Fruit fly (Drosophila melanogaster): Measurements from ENCODE around the gene CG2938.

CG2938 gene

dm6 chrX:3948889-3949288 is 12.6 kb upstream of the CG2938 start, which contains the start of gene Vap33 (continued):
- TF ChIP-seq Side (GFP tag; optimal IDR thresholded peaks at IDR 0.05) (no peak), Xrp1 (GFP tag; IDR thresholded peaks at IDR 0.05) (0 out of 2 replicates have a peak, but pooled peaks have one; percentile 13), lilli (GFP tag; optimal IDR thresholded peaks at IDR 0.05) (no peak), Six4 (GFP tag; optimal IDR thresholded peaks at IDR 0.05) (no peak), CG4282 (GFP tag; optimal IDR thresholded peaks at IDR 0.05) (no peak), CG6791 (GFP tag; IDR thresholded peaks at IDR 0.05; ENCODE audit: partially characterized antibody) (peak; percentile 89), fu2 (GFP tag; optimal IDR thresholded peaks at IDR 0.05) (no peak), CG4328 (GFP tag; optimal IDR thresholded peaks at IDR 0.05) (no peak), CG6765 (GFP tag; optimal IDR thresholded peaks at IDR 0.05) (no peak), Hmr (GFP tag; optimal IDR thresholded peaks at IDR 0.05) (no peak), Rx (GFP tag; IDR thresholded peaks at IDR 0.05) (no peak), sisA (GFP tag; IDR thresholded peaks at IDR 0.05) (no peak), en (GFP tag; optimal IDR thresholded peaks at IDR 0.05) (no peak), aop (GFP tag; IDR thresholded peaks at IDR 0.05) (no peak), onecut (GFP tag; IDR thresholded peaks at IDR 0.05) (no peak), zf30C (GFP tag; optimal IDR thresholded peaks at IDR 0.05) (no peak), CG10321 (GFP tag; IDR thresholded peaks at IDR 0.05) (no peak), CG31388 (GFP tag; optimal IDR thresholded peaks at IDR 0.05) (no peak), lola (GFP tag; optimal IDR thresholded peaks at IDR 0.05) (no peak), CG5180 (GFP tag; optimal IDR thresholded peaks at IDR 0.05) (no peak), Atf6 (GFP tag; IDR thresholded peaks at IDR 0.05) (no peak), CG17361 (GFP tag; IDR thresholded peaks at IDR 0.05) (no peak), tx (GFP tag; optimal IDR thresholded peaks at IDR 0.05) (no peak), crol (GFP tag; IDR thresholded peaks at IDR 0.05) (no peak), CG11085 (GFP tag; IDR thresholded peaks at IDR 0.05) (no peak), psq (GFP tag; optimal IDR thresholded peaks at IDR 0.05) (no peak), ro (GFP tag; IDR thresholded peaks at IDR 0.05) (no peak), tgo (GFP tag; IDR thresholded peaks at IDR 0.05) (no peak), ato (GFP tag; IDR thresholded peaks at IDR 0.05; ENCODE audit: partially characterized antibody) (peak; percentile 78), CG4617 (GFP tag; optimal IDR thresholded peaks at IDR 0.05; ENCODE audit: borderline replicate concordance) (peak; percentile 78), NK7.1 (GFP tag; optimal IDR thresholded peaks at IDR 0.05) (no peak), Hr3 (GFP tag; optimal IDR thresholded peaks at IDR 0.05) (no peak), Nf-YC (tag; optimal IDR thresholded peaks at IDR 0.05) (no peak), CG9609 (GFP tag; optimal IDR thresholded peaks at IDR 0.05) (no peak), amos (GFP tag; IDR thresholded peaks at IDR 0.05; ENCODE audit: partially characterized antibody) (peak; percentile 91), Dbx (GFP tag; IDR thresholded peaks at IDR 0.05) (no peak), CG1792 (GFP tag; optimal IDR thresholded peaks at IDR 0.05) (no peak), disco-r (GFP tag; optimal IDR thresholded peaks at IDR 0.05) (no peak), CG11696 (GFP tag; IDR thresholded peaks at IDR 0.05) (no peak), Sox100B (GFP tag; optimal IDR thresholded peaks at IDR 0.05) (no peak), dysf (GFP tag; IDR thresholded peaks at IDR 0.05) (no peak), CG10267 (tag; optimal IDR thresholded peaks at IDR 0.05) (no peak), Atf-2 (GFP tag; optimal IDR thresholded peaks at IDR 0.05) (no peak), otp (GFP tag; IDR thresholded peaks at IDR 0.05) (no peak), CG4854 (GFP tag; optimal IDR thresholded peaks at IDR 0.05) (no peak), HLH4C (GFP tag; IDR thresholded peaks at IDR 0.05; ENCODE audit: partially characterized antibody) (peak; percentile 90), repo (GFP tag; optimal IDR thresholded peaks at IDR 0.05) (no peak), CG6689 (GFP tag; IDR thresholded peaks at IDR 0.05) (no peak), CG13894 (tag; optimal IDR thresholded peaks at IDR 0.05) (no peak), usp (GFP tag; optimal IDR thresholded peaks at IDR 0.05) (no peak), fd102C (GFP tag; optimal IDR thresholded peaks at IDR 0.05) (no peak), CG2678 (tag; optimal IDR thresholded peaks at IDR 0.05) (no peak), ase (GFP tag; IDR thresholded peaks at IDR 0.05) (no peak)

Measured in whole organism, embryonic.